Worm (Caenorhabditis elegans): ENCODE results near the gene Y54G2A.73.

Gene Y54G2A.73

ce11 chrIV:2993278-2993899 lies 15.3 kb downstream of the Y54G2A.73 start (continued):
- TF ChIP-seq lin-39 (tag; optimal IDR thresholded peaks at IDR 0.05) (no peak), ets-5 (GFP tag; IDR thresholded peaks at IDR 0.05) (no peak), aly-2 (tag; optimal IDR thresholded peaks at IDR 0.05) (no peak), hlh-4 (tag; optimal IDR thresholded peaks at IDR 0.05) (no peak), alr-1 (tag; optimal IDR thresholded peaks at IDR 0.05; ENCODE audit: borderline replicate concordance) (no peak), lin-13 (GFP tag; optimal IDR thresholded peaks at IDR 0.05) (peak; percentile 28), dpl-1 (GFP tag; optimal IDR thresholded peaks at IDR 0.05) (peak in 1 of 3 experiments; percentile 12), sptf-1 (tag; optimal IDR thresholded peaks at IDR 0.05) (no peak), tbx-2 (tag; optimal IDR thresholded peaks at IDR 0.05) (peak; percentile 16), C34B4.2 (tag; optimal IDR thresholded peaks at IDR 0.05) (no peak), nhr-237 (tag; optimal IDR thresholded peaks at IDR 0.05) (no peak), C16A3.4 (tag; optimal IDR thresholded peaks at IDR 0.05) (no peak), vab-15 (tag; optimal IDR thresholded peaks at IDR 0.05) (no peak), efl-1 (optimal IDR thresholded peaks at IDR 0.05) (peak; percentile 36 to 60), efl-1 (GFP tag; optimal IDR thresholded peaks at IDR 0.05 in 1 of 2) (peak in 1 of 2 experiments; percentile 92), mab-9 (GFP tag; IDR thresholded peaks at IDR 0.05) (peak; percentile 50), zip-4 (GFP tag; optimal IDR thresholded peaks at IDR 0.05) (peak; percentile 23), unc-30 (tag; optimal IDR thresholded peaks at IDR 0.05) (no peak), ceh-88 (GFP tag; IDR thresholded peaks at IDR 0.05) (no peak), blmp-1 (tag; optimal IDR thresholded peaks at IDR 0.05) (peak; percentile 58), unc-130 (tag; optimal IDR thresholded peaks at IDR 0.05) (no peak), ceh-8 (GFP tag; optimal IDR thresholded peaks at IDR 0.05) (peak; percentile 76), grh-1 (GFP tag; IDR thresholded peaks at IDR 0.05) (no peak), unc-86 (tag; optimal IDR thresholded peaks at IDR 0.05) (peak; percentile 60), fkh-4 (tag; optimal IDR thresholded peaks at IDR 0.05; ENCODE audit: borderline replicate concordance) (peak; percentile 25), nhr-28 (tag; optimal IDR thresholded peaks at IDR 0.05) (no peak), nhr-84 (tag; optimal IDR thresholded peaks at IDR 0.05) (no peak), nhr-85 (tag) (peak; percentile 73), hpl-2 (GFP tag; optimal IDR thresholded peaks at IDR 0.05) (no peak), ceh-82 (tag; optimal IDR thresholded peaks at IDR 0.05) (peak; percentile 33 to 70 (median 51)), nhr-76 (tag; optimal IDR thresholded peaks at IDR 0.05) (no peak), elt-2 (tag; optimal IDR thresholded peaks at IDR 0.05) (no peak), C04F5.9 (tag; optimal IDR thresholded peaks at IDR 0.05) (no peak), ztf-4 (tag; optimal IDR thresholded peaks at IDR 0.05) (no peak), dsc-1 (tag; optimal IDR thresholded peaks at IDR 0.05) (no peak), isw-1 (GFP tag; IDR thresholded peaks at IDR 0.05) (peak; percentile 53), aha-1 (tag; optimal IDR thresholded peaks at IDR 0.05) (no peak), unc-98 (GFP tag; IDR thresholded peaks at IDR 0.05) (no peak), xbp-1 (tag; optimal IDR thresholded peaks at IDR 0.05) (no peak), fos-1 (tag; optimal IDR thresholded peaks at IDR 0.05) (no peak), nhr-71 (tag; optimal IDR thresholded peaks at IDR 0.05) (peak; percentile 70), lin-14 (GFP tag; optimal IDR thresholded peaks at IDR 0.05) (peak; percentile 97), lin-35 (GFP tag; optimal IDR thresholded peaks at IDR 0.05) (peak; percentile 3 to 62), ztf-11 (tag; optimal IDR thresholded peaks at IDR 0.05) (no peak), sup-37 (GFP tag; optimal IDR thresholded peaks at IDR 0.05) (no peak), fkh-8 (tag; optimal IDR thresholded peaks at IDR 0.05) (peak; percentile 94), zag-1 (tag; optimal IDR thresholded peaks at IDR 0.05) (no peak), sox-4 (tag; optimal IDR thresholded peaks at IDR 0.05) (no peak), nhr-47 (tag; optimal IDR thresholded peaks at IDR 0.05) (peak; percentile 69), pax-3 (tag; optimal IDR thresholded peaks at IDR 0.05) (peak; percentile 78), rnt-1 (tag; optimal IDR thresholded peaks at IDR 0.05) (peak; percentile 66), ceh-63 (GFP tag; optimal IDR thresholded peaks at IDR 0.05) (peak; percentile 32), lsy-2 (tag; optimal IDR thresholded peaks at IDR 0.05) (peak; percentile 54 to 64)

All from whole organism, L1 larva.